Fruit fly (Drosophila melanogaster) whole organism, wandering third instar larva: ENCODE data around the gene Cpr72Eb.

Experiments
- Dfd ChIP-seq: fragments of >200 bp; optimal IDR thresholded peaks from 2 replicates; lab custom pipeline; 2017; ENCODE audit warnings: missing biosample characterization, missing genetic modification characterization
- HLH106 ChIP-seq: fragments of 200-800 bp; optimal IDR thresholded peaks from 3 replicates; lab custom pipeline; 2019; ENCODE audit warnings: missing biosample characterization, mild to moderate bottlenecking, missing genetic modification characterization, moderate library complexity
- Hr78 ChIP-seq: fragments of >200 bp; optimal IDR thresholded peaks from 2 replicates; lab custom pipeline; 2017; ENCODE audit warnings: missing biosample characterization, missing genetic modification characterization
- Rel ChIP-seq, 2 experiments: fragments of 200-800 bp; sonication (Bioruptor generic) in 1 of 2; optimal IDR thresholded peaks; 2 replicates in 1 of 2; 3 replicates in 1 of 2; lab custom pipeline; 2016 to 2019; ENCODE audit warnings: mild to moderate bottlenecking in 2 of 2, missing biosample characterization in 2 of 2, missing genetic modification characterization in 2 of 2, moderate library complexity in 1 of 2
- Vsx2 ChIP-seq: fragments of 200-300, 225-300 bp; sonication (Bioruptor generic); optimal IDR thresholded peaks from 2 replicates; lab custom pipeline; 2018; ENCODE audit warnings: missing biosample characterization, missing genetic modification characterization; ENCODE audit not compliant: partially characterized antibody
- dmrt93B ChIP-seq: fragments of 200-800 bp; sonication (Bioruptor generic); optimal IDR thresholded peaks from 2 replicates; lab custom pipeline; 2018; ENCODE audit warnings: missing biosample characterization, mild to moderate bottlenecking, missing genetic modification characterization
- ey ChIP-seq: fragments of 200-800 bp; sonication (Bioruptor generic); optimal IDR thresholded peaks from 2 replicates; lab custom pipeline; 2016; ENCODE audit warnings: missing biosample characterization, missing genetic modification characterization
- lola ChIP-seq: fragments of >200 bp; optimal IDR thresholded peaks from 2 replicates; lab custom pipeline; 2017; ENCODE audit warnings: missing biosample characterization, missing genetic modification characterization

- TF ChIP-seq dmrt93B (GFP tag; lab: Kevin White, UChicago), result no peak
- no peak for TF ChIP-seq Hr78
- TF ChIP-seq Dfd, result no peak
- TF ChIP-seq Rel (GFP tag; optimal IDR thresholded peaks at IDR 0.05; lab: Kevin White, UChicago), result no peak
- TF ChIP-seq Rel (tag; optimal IDR thresholded peaks at IDR 0.05; lab: Kevin White, UChicago), result no peak
- TF ChIP-seq lola (GFP tag; lab: Kevin White, UChicago), result no peak
- no peak for TF ChIP-seq Vsx2 (GFP tag; lab: Kevin White, UChicago)
- TF ChIP-seq ey (GFP tag; lab: Kevin White, UChicago), result no peak
- TF ChIP-seq HLH106 (tag; lab: Kevin White, UChicago), result no peak
Observed at dm6 chr3L:16337739-16338138, 27.0 kb upstream of the Cpr72Eb start.
